Fruit fly (Drosophila melanogaster): Measurements from ENCODE around the gene Nsf2.

DNA sequence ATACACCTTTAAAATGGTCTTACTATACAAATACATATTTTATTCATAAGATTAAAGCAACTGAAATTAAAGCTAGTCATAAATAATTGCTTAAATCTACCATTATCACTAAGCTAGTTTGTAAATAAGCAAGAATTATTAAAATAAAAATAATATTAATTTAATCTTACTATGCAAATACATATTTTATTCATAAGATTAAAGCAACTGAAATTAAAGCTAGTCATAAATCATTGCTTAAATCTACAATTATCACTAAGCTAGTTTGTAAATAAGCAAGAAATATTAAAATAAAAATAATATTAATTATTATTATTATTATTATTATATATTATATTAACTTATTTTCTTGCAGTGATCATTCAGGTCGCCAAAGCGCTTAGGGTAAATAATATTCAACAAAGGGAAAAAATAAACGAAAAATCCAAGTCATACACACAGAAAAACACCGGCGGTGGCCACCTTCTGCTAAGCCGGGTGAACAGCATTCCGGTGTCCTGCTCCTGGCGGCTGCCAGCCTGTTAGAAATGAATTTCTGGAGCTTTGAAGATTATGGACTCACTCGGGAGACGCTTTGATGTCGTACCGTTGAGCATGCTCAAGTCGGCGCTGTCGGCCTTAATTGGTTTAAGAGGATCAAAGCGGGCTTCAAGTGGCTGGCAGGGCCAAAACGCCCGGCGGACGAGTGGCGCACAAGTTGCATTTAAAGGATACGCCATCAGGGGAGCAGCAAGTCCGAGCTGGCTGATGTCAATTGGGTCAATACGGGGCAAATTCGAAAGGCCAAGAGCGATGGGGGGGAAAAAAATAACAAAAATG, 33.7 kb downstream of the Nsf2 start:
- TF ChIP-seq pan (optimal IDR thresholded peaks at IDR 0.05) (no peak), Dll (optimal IDR thresholded peaks at IDR 0.05) (no peak)

All from whole organism.